Worm (Caenorhabditis elegans) whole organism, midembryonic: Measurements from ENCODE around the gene C54C6.4.

Experiments used
- ref-1 ChIP-seq: fragments of 200-800 bp; sonication (Bioruptor generic); conservative IDR thresholded peaks from 2 replicates; pipeline ENCODE4 v1.3.6; 2022; ENCODE audit warnings: missing genetic modification reagents, missing genetic modification characterization, missing compliant biosample characterization
- ztf-23 ChIP-seq: fragments of 200-800 bp; sonication (Bioruptor generic); IDR thresholded peaks from 2 replicates; pipeline ENCODE4 v1.3.6; 2022; ENCODE audit warnings: missing genetic modification reagents, missing genetic modification characterization, missing compliant biosample characterization

DNA sequence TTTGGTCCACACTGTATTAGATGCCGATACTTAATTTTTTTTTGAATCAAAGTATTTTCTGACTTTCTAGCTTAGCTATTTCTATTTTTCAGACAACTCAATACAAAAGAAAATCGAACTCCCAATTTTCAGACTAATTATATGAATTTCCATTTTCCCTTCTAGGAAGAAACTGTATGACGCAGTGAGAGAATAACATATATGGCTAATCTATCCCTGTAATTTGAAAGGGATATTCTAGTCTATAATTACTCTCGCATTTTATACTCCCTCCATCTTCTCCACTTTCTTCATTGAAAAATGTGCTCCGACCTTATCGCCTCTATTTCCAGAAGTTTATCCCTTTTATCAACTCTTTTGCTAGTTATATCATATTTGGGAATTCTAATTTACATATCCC lies at the start of gene C54C6.4:
- TF ChIP-seq ztf-23 (GFP tag; lab: Robert Waterston, UW) (no peak), ref-1 (GFP tag; lab: Robert Waterston, UW) (no peak)
